Worm (Caenorhabditis elegans) whole organism, L1 larva: Measurements from ENCODE around the gene F28C10.3.

ENCODE experiments used
- C16A3.4 ChIP-seq: fragments of 150-350 bp; optimal IDR thresholded peaks from 2 replicates; lab custom pipeline; 2014; ENCODE audit warnings: missing biosample characterization, missing genetic modification characterization
- Y116A8C.19 ChIP-seq: sonication (generic microtip); optimal IDR thresholded peaks from 2 replicates; lab custom pipeline; 2016; ENCODE audit warnings: missing compliant biosample characterization, missing genetic modification characterization, borderline replicate concordance
- aha-1 ChIP-seq: fragments of 150-350 bp; optimal IDR thresholded peaks from 2 replicates; lab custom pipeline; 2014; ENCODE audit warnings: missing biosample characterization, missing genetic modification characterization
- alr-1 ChIP-seq: fragments of 200-800 bp; sonication (Bioruptor generic); optimal IDR thresholded peaks from 2 replicates; lab custom pipeline; 2018; ENCODE audit warnings: borderline replicate concordance, mild to moderate bottlenecking, missing genetic modification characterization, missing compliant biosample characterization
- aly-2 ChIP-seq: fragments of 150-350 bp; optimal IDR thresholded peaks from 2 replicates; lab custom pipeline; 2014; ENCODE audit warnings: missing biosample characterization, missing genetic modification characterization
- ama-1 ChIP-seq: fragments of 150-350 bp; optimal IDR thresholded peaks from 2 replicates; lab custom pipeline; 2014
- ceh-63 ChIP-seq: fragments of 200-800 bp; sonication (Bioruptor generic); optimal IDR thresholded peaks from 2 replicates; lab custom pipeline; 2018; ENCODE audit warnings: mild to moderate bottlenecking, missing genetic modification characterization, missing compliant biosample characterization
- ceh-8 ChIP-seq: fragments of 200-800 bp; sonication (Bioruptor generic); optimal IDR thresholded peaks from 2 replicates; lab custom pipeline; 2018; ENCODE audit warnings: mild to moderate bottlenecking, missing genetic modification characterization, moderate library complexity, missing compliant biosample characterization
- ceh-88 ChIP-seq: fragments of 200-800 bp; sonication (Bioruptor generic); IDR thresholded peaks from 2 replicates; pipeline ENCODE4 v1.3.6; 2022; ENCODE audit warnings: missing genetic modification characterization, missing compliant biosample characterization
- ces-1 ChIP-seq: fragments of 150-350 bp; optimal IDR thresholded peaks from 2 replicates; lab custom pipeline; 2014; ENCODE audit warnings: missing biosample characterization, missing genetic modification reagents, missing genetic modification characterization
- dpl-1 ChIP-seq, 3 experiments: fragments of 150-350 bp in 2 of 3; sonication (generic microtip) in 1 of 3; optimal IDR thresholded peaks; 2 replicates each; lab custom pipeline; 2014 to 2017; ENCODE audit warnings: missing biosample characterization in 3 of 3, missing genetic modification characterization in 3 of 3, missing genetic modification reagents in 3 of 3
- efl-1 ChIP-seq, 4 experiments: fragments of 150-350 bp; optimal IDR thresholded peaks in 3 of 4; peaks in 1 of 4; 1 replicate in 1 of 4; 2 replicates in 3 of 4; lab custom pipeline; 2014; ENCODE audit warnings: missing biosample characterization in 2 of 4, missing genetic modification characterization in 2 of 4, missing genetic modification reagents in 2 of 4
- egl-13 ChIP-seq: sonication (generic microtip); optimal IDR thresholded peaks from 2 replicates; lab custom pipeline; 2016; ENCODE audit warnings: missing genotype, missing genetic modification reagents, missing genetic modification characterization, missing compliant biosample characterization
- elt-2 ChIP-seq: sonication (generic microtip); optimal IDR thresholded peaks from 2 replicates; lab custom pipeline; 2016; ENCODE audit warnings: missing genetic modification characterization, mild to moderate bottlenecking, inconsistent platforms, missing compliant biosample characterization, missing genetic modification reagents
- elt-3 ChIP-seq, 6 experiments: fragments of 150-350 bp in 1 of 6; sonication (generic microtip); optimal IDR thresholded peaks; 2 replicates each; lab custom pipeline; 2017 to 2018; ENCODE audit warnings: missing biosample characterization in 6 of 6, missing genetic modification characterization in 6 of 6, inconsistent platforms in 1 of 6
- ets-5 ChIP-seq: fragments of 200-800 bp; sonication (Bioruptor generic); IDR thresholded peaks from 2 replicates; pipeline ENCODE4 v1.3.6; 2022; ENCODE audit warnings: missing genetic modification characterization, missing compliant biosample characterization
- fkh-10 ChIP-seq: sonication (generic microtip); optimal IDR thresholded peaks from 2 replicates; lab custom pipeline; 2017; ENCODE audit warnings: missing biosample characterization, missing genetic modification reagents, missing genetic modification characterization
- fos-1 ChIP-seq: fragments of 150-350 bp; optimal IDR thresholded peaks from 2 replicates; lab custom pipeline; 2014; ENCODE audit warnings: missing biosample characterization, missing genetic modification characterization
- hpl-2 ChIP-seq: fragments of 150-350 bp; optimal IDR thresholded peaks from 2 replicates; lab custom pipeline; 2014; ENCODE audit warnings: missing biosample characterization, missing genetic modification reagents, missing genetic modification characterization
- irx-1 ChIP-seq: sonication (generic microtip); optimal IDR thresholded peaks from 2 replicates; lab custom pipeline; 2016; ENCODE audit warnings: missing genetic modification characterization, missing compliant biosample characterization
- isw-1 ChIP-seq: fragments of 200-800 bp; sonication (Bioruptor generic); IDR thresholded peaks from 2 replicates; pipeline ENCODE4 v1.3.6; 2022; ENCODE audit warnings: missing genetic modification characterization, missing compliant biosample characterization
- lin-13 ChIP-seq: fragments of 150-350 bp; optimal IDR thresholded peaks from 2 replicates; lab custom pipeline; 2014; ENCODE audit warnings: missing biosample characterization, missing genetic modification reagents, missing genetic modification characterization
- lin-14 ChIP-seq: fragments of 200-800 bp; sonication (Bioruptor generic); optimal IDR thresholded peaks from 2 replicates; lab custom pipeline; 2018; ENCODE audit warnings: mild to moderate bottlenecking, missing genetic modification characterization, moderate library complexity, missing compliant biosample characterization
- lin-15B ChIP-seq: fragments of 150-350 bp; sonication (generic microtip); optimal IDR thresholded peaks from 3 replicates; lab custom pipeline; 2014; ENCODE audit warnings: missing biosample characterization, missing genetic modification characterization
- lir-3 ChIP-seq: sonication (generic microtip); optimal IDR thresholded peaks from 2 replicates; lab custom pipeline; 2016; ENCODE audit warnings: mild to moderate bottlenecking, missing genetic modification characterization, moderate library complexity, missing compliant biosample characterization; ENCODE audit not compliant: poor library complexity
- mab-9 ChIP-seq: fragments of 200-800 bp; sonication (Bioruptor generic); IDR thresholded peaks from 2 replicates; pipeline ENCODE4 v1.3.6; 2022; ENCODE audit warnings: missing genetic modification reagents, missing genetic modification characterization, missing compliant biosample characterization
- mep-1 ChIP-seq: fragments of 150-350 bp; optimal IDR thresholded peaks from 2 replicates; lab custom pipeline; 2014; ENCODE audit warnings: missing biosample characterization, missing genetic modification characterization
- nhr-20 ChIP-seq: sonication (generic microtip); optimal IDR thresholded peaks from 2 replicates; lab custom pipeline; 2016; ENCODE audit warnings: mild to moderate bottlenecking, missing genetic modification characterization, missing compliant biosample characterization
- nhr-237 ChIP-seq: fragments of 150-350 bp; optimal IDR thresholded peaks from 2 replicates; lab custom pipeline; 2014; ENCODE audit warnings: missing biosample characterization, missing genetic modification characterization
- nhr-47 ChIP-seq: sonication (generic microtip); optimal IDR thresholded peaks from 2 replicates; lab custom pipeline; 2016; ENCODE audit warnings: mild to moderate bottlenecking, missing genetic modification characterization, moderate library complexity, missing compliant biosample characterization
- nhr-71 ChIP-seq: sonication (generic microtip); optimal IDR thresholded peaks from 2 replicates; lab custom pipeline; 2016; ENCODE audit warnings: mild to moderate bottlenecking, missing genetic modification characterization, moderate library complexity, missing compliant biosample characterization
- nhr-77 ChIP-seq: fragments of 150-350 bp; optimal IDR thresholded peaks from 2 replicates; lab custom pipeline; 2014; ENCODE audit warnings: missing biosample characterization, missing genetic modification characterization
- nhr-84 ChIP-seq: sonication (generic microtip); optimal IDR thresholded peaks from 2 replicates; lab custom pipeline; 2017; ENCODE audit warnings: missing biosample characterization, missing genetic modification characterization
- nhr-85 ChIP-seq: sonication (generic microtip); peaks from one replicate; lab custom pipeline; 2016; ENCODE audit warnings: missing genetic modification characterization, inconsistent platforms, missing compliant biosample characterization
- rnt-1 ChIP-seq: sonication (generic microtip); optimal IDR thresholded peaks from 2 replicates; lab custom pipeline; 2016; ENCODE audit warnings: mild to moderate bottlenecking, missing genetic modification characterization, moderate library complexity, missing compliant biosample characterization
- skn-1 ChIP-seq: fragments of 150-350 bp; optimal IDR thresholded peaks from 2 replicates; lab custom pipeline; 2014; ENCODE audit warnings: missing biosample characterization, missing genetic modification characterization
- snu-23 ChIP-seq: sonication (generic microtip); optimal IDR thresholded peaks from 2 replicates; lab custom pipeline; 2016; ENCODE audit warnings: missing genetic modification characterization, missing compliant biosample characterization
- sox-4 ChIP-seq: sonication (generic microtip); optimal IDR thresholded peaks from 2 replicates; lab custom pipeline; 2016; ENCODE audit warnings: missing genetic modification characterization, missing compliant biosample characterization
- swsn-7 ChIP-seq: sonication (generic microtip); optimal IDR thresholded peaks from 2 replicates; lab custom pipeline; 2016; ENCODE audit warnings: missing genetic modification characterization, missing compliant biosample characterization
- unc-130 ChIP-seq: fragments of 150-350 bp; optimal IDR thresholded peaks from 2 replicates; lab custom pipeline; 2017; ENCODE audit warnings: missing biosample characterization, missing genetic modification characterization, inconsistent platforms
- unc-30 ChIP-seq: sonication (generic microtip); optimal IDR thresholded peaks from 2 replicates; lab custom pipeline; 2017; ENCODE audit warnings: missing biosample characterization, missing genetic modification characterization
- unc-86 ChIP-seq: sonication (generic microtip); optimal IDR thresholded peaks from 2 replicates; lab custom pipeline; 2016; ENCODE audit warnings: missing genetic modification characterization, missing compliant biosample characterization
- xbp-1 ChIP-seq: sonication (generic microtip); optimal IDR thresholded peaks from 2 replicates; lab custom pipeline; 2016; ENCODE audit warnings: missing genetic modification characterization, missing compliant biosample characterization
- zag-1 ChIP-seq: fragments of 150-350 bp; optimal IDR thresholded peaks from 2 replicates; lab custom pipeline; 2014; ENCODE audit warnings: missing biosample characterization, missing genetic modification characterization
- zip-4 ChIP-seq: fragments of 200-800 bp; sonication (Bioruptor generic); optimal IDR thresholded peaks from 2 replicates; lab custom pipeline; 2018; ENCODE audit warnings: mild to moderate bottlenecking, missing genetic modification characterization, moderate library complexity, missing compliant biosample characterization
- ztf-11 ChIP-seq, 2 experiments: sonication (generic microtip); optimal IDR thresholded peaks; 2 replicates each; lab custom pipeline; 2016 to 2017; ENCODE audit warnings: missing genetic modification characterization in 2 of 2, missing biosample characterization in 1 of 2, missing compliant biosample characterization in 1 of 2

Gene F28C10.3

DNA sequence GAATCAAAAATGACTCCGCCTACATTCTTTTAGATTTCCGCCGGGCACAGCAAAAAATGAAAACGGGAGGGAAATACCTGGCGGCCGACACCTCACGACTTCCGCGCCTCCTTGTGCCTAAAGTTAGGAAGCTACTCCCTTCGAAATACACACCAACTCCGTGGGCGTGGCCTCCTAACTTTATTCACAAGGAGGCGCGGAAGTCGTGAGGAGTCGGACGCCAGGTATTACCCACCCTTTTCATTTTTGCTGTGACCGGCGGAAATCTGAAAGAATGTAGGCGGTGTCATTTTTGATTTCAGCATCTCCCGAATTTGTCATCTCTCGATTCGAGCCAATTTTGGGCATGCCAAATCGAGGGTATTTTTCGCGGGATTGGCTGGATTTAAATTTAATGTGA is 2.5 kb upstream of the F28C10.3 start:
- TF ChIP-seq irx-1 (tag; lab: Kevin White, UChicago) (no peak), unc-86 (tag; lab: Kevin White, UChicago) (no peak), C16A3.4 (tag; lab: Kevin White, UChicago) (no peak)

DNA sequence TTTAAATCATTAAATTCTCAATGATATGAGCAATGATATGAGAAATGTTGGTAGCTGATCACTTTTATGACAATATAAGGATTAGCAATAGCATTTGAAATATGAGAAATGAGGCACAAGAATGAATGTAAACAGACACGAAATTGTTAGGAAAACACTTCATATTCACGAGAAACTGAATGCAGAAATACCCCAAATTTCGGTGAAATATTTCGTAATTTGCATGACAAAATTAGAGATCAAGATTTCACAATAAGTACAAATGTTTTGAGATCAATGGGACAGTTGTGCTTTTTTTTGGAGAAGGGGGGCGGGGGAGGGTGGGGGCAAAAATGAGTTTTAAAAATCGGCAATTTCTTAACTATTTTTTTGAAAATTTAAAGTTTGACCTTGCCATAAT is 737 bp upstream of the F28C10.3 start:
- TF ChIP-seq lin-15B (tag; lab: Kevin White, UChicago): no peak
- no peak for TF ChIP-seq unc-86 (tag; lab: Kevin White, UChicago)
- no peak for TF ChIP-seq elt-2 (tag; lab: Kevin White, UChicago)
- TF ChIP-seq skn-1: peak; percentile 99
- TF ChIP-seq nhr-77 (tag; lab: Kevin White, UChicago): no peak
- TF ChIP-seq, all 84 proteins: peak for 1

DNA sequence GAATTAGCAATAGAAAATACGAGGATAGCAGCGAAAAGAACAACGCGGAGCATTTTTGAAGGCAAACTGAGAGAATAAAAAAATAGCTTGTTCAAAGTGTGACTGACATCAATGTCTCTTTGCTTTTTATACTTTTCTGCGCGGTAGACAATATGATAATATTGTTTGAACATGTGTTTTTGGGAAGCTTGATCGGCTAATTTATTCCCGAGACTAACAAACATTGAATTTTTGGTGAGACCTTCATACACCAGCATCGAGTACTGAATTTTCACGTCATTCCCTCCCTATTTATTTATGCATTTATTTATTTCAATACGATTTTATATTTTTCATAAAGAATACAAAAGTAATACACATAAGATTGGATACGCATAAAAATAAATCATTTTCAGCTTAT is 4.7 kb downstream of the F28C10.3 start, which contains the start of gene B0310.6:
TSS of gene B0310.6 (minus strand) at position 101 of the 400 bp plus-strand sequence.
- TF ChIP-seq efl-1 (optimal IDR thresholded peaks at IDR 0.05; lab: Kevin White, UChicago) (no peak), efl-1 (GFP tag; optimal IDR thresholded peaks at IDR 0.05 in 1 of 2; lab: Kevin White, UChicago) (no peak), nhr-77 (tag; lab: Kevin White, UChicago) (no peak), lir-3 (tag; lab: Kevin White, UChicago) (no peak), nhr-47 (tag; lab: Kevin White, UChicago) (no peak), ama-1 (lab: Kevin White, UChicago) (no peak), ztf-11 (tag; optimal IDR thresholded peaks at IDR 0.05; lab: Kevin White, UChicago) (no peak), dpl-1 (GFP tag; optimal IDR thresholded peaks at IDR 0.05; lab: Kevin White, UChicago) (no peak), ceh-88 (GFP tag; lab: Robert Waterston, UW) (no peak), elt-2 (tag; lab: Kevin White, UChicago) (no peak), fkh-10 (GFP tag; lab: Kevin White, UChicago) (no peak), nhr-71 (tag; lab: Kevin White, UChicago) (no peak), unc-30 (tag; lab: Kevin White, UChicago) (no peak), fos-1 (tag; lab: Kevin White, UChicago) (no peak), unc-130 (no peak), lin-13 (GFP tag; lab: Kevin White, UChicago) (no peak), mep-1 (tag; lab: Kevin White, UChicago) (no peak), nhr-237 (tag; lab: Kevin White, UChicago) (no peak), Y116A8C.19 (no peak)
- TF ChIP-seq, all 84 proteins: peak for 0

DNA sequence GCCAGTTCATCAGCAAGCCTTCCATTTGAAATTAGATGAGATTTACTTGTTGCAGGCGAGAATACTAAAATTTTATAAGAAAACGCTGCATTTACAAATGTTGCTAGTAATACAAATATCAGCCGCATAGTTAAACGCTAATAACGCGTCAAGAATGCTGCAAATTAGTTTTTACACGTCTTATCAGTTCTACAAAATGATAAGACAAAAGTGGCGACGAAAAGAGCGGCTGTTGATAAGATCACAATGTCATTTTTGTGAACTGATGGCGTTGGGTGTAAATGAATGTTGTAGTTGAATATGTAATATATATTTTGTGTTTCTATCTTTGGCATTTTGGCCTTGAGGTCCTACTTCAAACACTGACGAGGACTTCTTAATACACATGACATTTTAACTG is 5.6 kb downstream of the F28C10.3 start, which contains the start of gene ugt-46:
TSS of gene ugt-46 (minus strand) at position 279 of the 400 bp plus-strand sequence.
- no peak for TF ChIP-seq zag-1 (tag; lab: Kevin White, UChicago)
- peak; percentile 0 for TF ChIP-seq nhr-20 (tag; lab: Kevin White, UChicago)
- TF ChIP-seq rnt-1 (tag; lab: Kevin White, UChicago): no peak
- TF ChIP-seq ets-5 (GFP tag; lab: Robert Waterston, UW): no peak
- TF ChIP-seq snu-23 (GFP tag; lab: Kevin White, UChicago): no peak
- no peak for TF ChIP-seq aly-2 (tag; lab: Kevin White, UChicago)
- TF ChIP-seq sox-4 (tag; lab: Kevin White, UChicago): no peak
- peak in 1 of 6 experiments; percentile 38 for TF ChIP-seq elt-3 (tag; optimal IDR thresholded peaks at IDR 0.05; lab: Kevin White, UChicago)
- TF ChIP-seq nhr-85 (tag; lab: Kevin White, UChicago): peak; percentile 40
- no peak for TF ChIP-seq swsn-7 (tag; lab: Kevin White, UChicago)
- no peak for TF ChIP-seq egl-13 (tag; lab: Kevin White, UChicago)
- no peak for TF ChIP-seq lir-3 (tag; lab: Kevin White, UChicago)
- TF ChIP-seq xbp-1 (tag; lab: Kevin White, UChicago): no peak
- TF ChIP-seq C16A3.4 (tag; lab: Kevin White, UChicago): no peak
- no peak for TF ChIP-seq ceh-63 (GFP tag; lab: Kevin White, UChicago)
- no peak for TF ChIP-seq ces-1 (GFP tag; lab: Kevin White, UChicago)
- no peak for TF ChIP-seq zip-4 (GFP tag; lab: Kevin White, UChicago)
- no peak for TF ChIP-seq aha-1
- no peak for TF ChIP-seq nhr-84
- peak; percentile 40 for TF ChIP-seq lin-14 (GFP tag; lab: Kevin White, UChicago)
- TF ChIP-seq elt-2 (tag; lab: Kevin White, UChicago): peak; percentile 86
- no peak for TF ChIP-seq hpl-2 (GFP tag; lab: Kevin White, UChicago)
- TF ChIP-seq isw-1 (GFP tag; lab: Robert Waterston, UW): no peak
- no peak for TF ChIP-seq unc-86 (tag; lab: Kevin White, UChicago)
- TF ChIP-seq unc-130: no peak
- TF ChIP-seq ztf-11 (tag; optimal IDR thresholded peaks at IDR 0.05; lab: Kevin White, UChicago): no peak
- no peak for TF ChIP-seq alr-1 (tag; lab: Kevin White, UChicago)
- TF ChIP-seq ceh-8 (GFP tag; lab: Kevin White, UChicago): no peak
- no peak for TF ChIP-seq mab-9 (GFP tag; lab: Robert Waterston, UW)
